Fruit fly (Drosophila melanogaster): ENCODE data around the gene CG14265.

DNA sequence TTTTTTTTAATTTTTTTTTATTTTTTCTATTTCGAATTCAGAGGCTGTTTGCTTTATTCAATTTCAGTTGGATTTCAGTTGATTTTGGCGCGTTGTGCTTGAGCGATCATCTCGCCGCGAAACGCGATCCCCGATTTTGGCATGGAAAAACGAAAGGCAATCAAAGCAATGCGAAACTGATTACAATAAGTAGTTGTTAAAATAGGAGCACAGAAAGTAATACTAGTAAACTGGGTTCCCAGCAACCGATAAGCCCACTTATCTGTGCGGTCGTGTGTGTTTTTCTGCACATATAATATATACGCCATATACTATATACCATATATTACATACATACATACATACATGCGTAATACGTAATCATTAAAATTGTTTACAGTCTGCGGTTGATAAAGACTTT lies 47.3 kb downstream of the CG14265 start:
- TF ChIP-seq CG11617 (GFP tag; optimal IDR thresholded peaks at IDR 0.05) (no peak), ovo (GFP tag; optimal IDR thresholded peaks at IDR 0.05) (no peak), toe (GFP tag; optimal IDR thresholded peaks at IDR 0.05) (no peak), Mnt (GFP tag; optimal IDR thresholded peaks at IDR 0.05) (no peak), cic (GFP tag; optimal IDR thresholded peaks at IDR 0.05) (no peak), tj (GFP tag; optimal IDR thresholded peaks at IDR 0.05) (no peak), cnc (optimal IDR thresholded peaks at IDR 0.05) (no peak), CG5204 (GFP tag; optimal IDR thresholded peaks at IDR 0.05) (no peak)
